Fruit fly (Drosophila melanogaster): ENCODE data around the gene Ugt302K1.

Ugt302K1 gene

DNA sequence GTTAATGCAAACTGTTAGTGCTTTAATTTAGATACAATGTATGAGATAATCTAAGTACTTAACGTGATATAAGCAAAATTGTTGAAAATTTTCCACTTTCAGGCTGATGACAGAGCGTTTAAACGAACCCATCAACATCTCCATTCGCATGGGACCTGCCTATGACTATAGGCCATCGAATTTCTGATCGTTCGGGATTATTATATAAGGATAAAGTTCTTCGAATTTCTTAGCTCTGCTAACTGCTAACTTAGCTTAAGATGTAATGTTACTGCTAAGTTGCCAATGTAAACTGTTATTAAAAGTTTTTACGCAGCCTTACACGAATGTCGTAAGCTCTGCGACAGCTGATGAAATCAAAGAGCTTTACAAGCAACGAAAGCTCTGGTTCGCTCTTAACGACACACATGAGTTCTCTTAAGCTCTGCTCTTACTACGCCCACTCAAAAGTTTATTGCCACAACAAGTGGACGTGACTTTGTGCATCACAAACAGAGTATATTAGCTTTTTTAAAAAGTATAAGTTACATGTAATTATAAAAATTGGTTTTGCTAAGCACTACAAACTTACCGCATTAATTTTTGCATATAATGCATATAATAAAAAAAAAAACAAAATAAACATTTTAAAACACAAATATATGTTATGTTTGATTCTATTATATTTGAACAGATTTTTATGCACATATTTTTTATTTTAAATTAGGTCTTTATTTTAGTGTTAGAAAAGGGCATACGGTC, 43.2 kb upstream of the Ugt302K1 start (continued):
- TF ChIP-seq vri (GFP tag; optimal IDR thresholded peaks at IDR 0.05) (peak; percentile 80), achi (GFP tag; optimal IDR thresholded peaks at IDR 0.05) (peak; percentile 99), CG34406 (GFP tag; optimal IDR thresholded peaks at IDR 0.05) (peak; percentile 99), CG6792 (GFP tag; optimal IDR thresholded peaks at IDR 0.05) (peak; percentile 96), fkh (GFP tag; optimal IDR thresholded peaks at IDR 0.05) (peak; percentile 73), fd59A (GFP tag; optimal IDR thresholded peaks at IDR 0.05) (peak; percentile 97), CG9139 (GFP tag; optimal IDR thresholded peaks at IDR 0.05) (peak; percentile 99), CG8632 (GFP tag; optimal IDR thresholded peaks at IDR 0.05) (peak; percentile 99), esn (GFP tag; optimal IDR thresholded peaks at IDR 0.05) (peak; percentile 99), CG1621 (tag; optimal IDR thresholded peaks at IDR 0.05) (peak; percentile 89), CG11902 (GFP tag; optimal IDR thresholded peaks at IDR 0.05) (peak; percentile 96), svp (GFP tag) (peak; percentile 99), Lpt (GFP tag; optimal IDR thresholded peaks at IDR 0.05) (peak; percentile 98), topi (GFP tag; optimal IDR thresholded peaks at IDR 0.05) (peak; percentile 99), net (GFP tag; optimal IDR thresholded peaks at IDR 0.05) (peak; percentile 96), dsx (GFP tag; optimal IDR thresholded peaks at IDR 0.05; ENCODE audit: poor library complexity, severe bottlenecking) (peak; percentile 90), fd85E (GFP tag; optimal IDR thresholded peaks at IDR 0.05) (peak; percentile 79), CG3032 (tag; optimal IDR thresholded peaks at IDR 0.05) (peak; percentile 95), Sox15 (GFP tag; optimal IDR thresholded peaks at IDR 0.05) (peak; percentile 95), cyc (GFP tag; optimal IDR thresholded peaks at IDR 0.05) (peak; percentile 96)

- TF ChIP-seq Eip93F (GFP tag; optimal IDR thresholded peaks at IDR 0.05) (no peak), Sox15 (GFP tag; optimal IDR thresholded peaks at IDR 0.05) (no peak), Sox102F (GFP tag; optimal IDR thresholded peaks at IDR 0.05) (no peak), ss (GFP tag; optimal IDR thresholded peaks at IDR 0.05) (no peak), CG6792 (GFP tag; optimal IDR thresholded peaks at IDR 0.05) (no peak), pdm3 (GFP tag; optimal IDR thresholded peaks at IDR 0.05) (no peak)
Measured at dm6 chr3R:11195792-11196191, 42.1 kb upstream of the Ugt302K1 start, which contains the start of gene CG18577. Gene CG18577, plus strand, starts transcription at chr3R:11196092.

dm6 chr3R:11178300-11178699, 24.7 kb upstream of the Ugt302K1 start:
- TF ChIP-seq Blimp-1 (GFP tag; optimal IDR thresholded peaks at IDR 0.05): no peak
- no peak for TF ChIP-seq spab (GFP tag; optimal IDR thresholded peaks at IDR 0.05)
- TF ChIP-seq fkh (GFP tag; optimal IDR thresholded peaks at IDR 0.05): peak; percentile 47

DNA sequence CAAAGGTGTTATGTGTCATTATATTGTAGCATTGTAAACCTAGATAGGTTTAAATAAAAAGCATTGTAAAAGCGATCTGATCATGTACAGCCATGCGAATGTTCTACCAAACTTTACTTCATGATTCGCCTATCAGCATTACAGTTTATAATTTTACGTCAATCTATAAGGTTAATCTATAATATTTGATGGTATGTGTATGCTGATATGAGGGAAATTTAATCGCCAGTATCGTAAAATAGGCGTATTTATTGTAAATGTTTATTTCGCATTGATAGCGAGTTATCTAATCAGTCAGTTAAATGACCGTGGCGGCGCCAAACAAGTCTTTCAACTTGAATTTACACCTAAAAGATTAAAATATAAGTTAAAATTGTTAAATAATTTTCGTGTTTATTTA, 23.9 kb upstream of the Ugt302K1 start:
- TF ChIP-seq Eip78C (GFP tag) (no peak), achi (GFP tag; optimal IDR thresholded peaks at IDR 0.05) (no peak), CG32006 (GFP tag; optimal IDR thresholded peaks at IDR 0.05) (no peak), CG11902 (GFP tag; optimal IDR thresholded peaks at IDR 0.05) (no peak), Blimp-1 (GFP tag; optimal IDR thresholded peaks at IDR 0.05) (no peak), Hr38 (GFP tag; optimal IDR thresholded peaks at IDR 0.05) (no peak), CG16779 (tag; optimal IDR thresholded peaks at IDR 0.05) (no peak), cyc (GFP tag; optimal IDR thresholded peaks at IDR 0.05) (no peak), salr (GFP tag; optimal IDR thresholded peaks at IDR 0.05) (no peak), svp (GFP tag) (no peak), CG1621 (tag; optimal IDR thresholded peaks at IDR 0.05) (no peak), net (GFP tag; optimal IDR thresholded peaks at IDR 0.05) (no peak), CG3919 (GFP tag; optimal IDR thresholded peaks at IDR 0.05) (no peak), CG3032 (tag; optimal IDR thresholded peaks at IDR 0.05) (no peak), Eip75B (GFP tag; optimal IDR thresholded peaks at IDR 0.05) (no peak), Met (GFP tag; optimal IDR thresholded peaks at IDR 0.05) (no peak), CG6854 (GFP tag; optimal IDR thresholded peaks at IDR 0.05) (no peak)

Measured in whole organism, prepupa.